Worm (Caenorhabditis elegans) whole organism, young adult: ENCODE results near the gene T04F3.1.

ENCODE experiments used
- B0336.3 ChIP-seq: fragments of 200-800 bp; sonication (Bioruptor generic); IDR thresholded peaks from 2 replicates; pipeline ENCODE4 v1.3.6; 2022; ENCODE audit warnings: missing genetic modification characterization, missing compliant biosample characterization
- F10E7.11 ChIP-seq: sonication (generic microtip); optimal IDR thresholded peaks from 2 replicates; lab custom pipeline; 2017; ENCODE audit warnings: mild to moderate bottlenecking, missing genetic modification characterization, moderate library complexity, missing compliant biosample characterization
- F37B4.10 ChIP-seq: fragments of 200-800 bp; sonication (Bioruptor generic); IDR thresholded peaks from 2 replicates; pipeline ENCODE4 v1.3.6; 2022; ENCODE audit warnings: missing genetic modification characterization, missing compliant biosample characterization
- F57A8.1 ChIP-seq: fragments of 200-800 bp; sonication (Bioruptor generic); optimal IDR thresholded peaks from 2 replicates; lab custom pipeline; 2018; ENCODE audit warnings: mild to moderate bottlenecking, missing genetic modification characterization, moderate library complexity, missing compliant biosample characterization
- F57C9.4 ChIP-seq: sonication (generic microtip); optimal IDR thresholded peaks from 2 replicates; lab custom pipeline; 2017; ENCODE audit warnings: mild to moderate bottlenecking, missing genetic modification characterization, missing compliant biosample characterization
- K11D2.4 ChIP-seq: fragments of 200-800 bp; sonication (Bioruptor generic); IDR thresholded peaks from 2 replicates; pipeline ENCODE4 v1.3.6; 2022; ENCODE audit warnings: missing genetic modification reagents, missing genetic modification characterization, missing compliant biosample characterization
- K12H6.12 ChIP-seq: fragments of 200-800 bp; sonication (Bioruptor generic); optimal IDR thresholded peaks from 2 replicates; lab custom pipeline; 2018; ENCODE audit warnings: mild to moderate bottlenecking, missing genetic modification characterization, missing compliant biosample characterization
- Y53F4B.3 ChIP-seq: fragments of 200-800 bp; sonication (Bioruptor generic); IDR thresholded peaks from 2 replicates; pipeline ENCODE4 v1.3.6; 2022; ENCODE audit warnings: missing genetic modification reagents, missing genetic modification characterization, missing compliant biosample characterization
- Y53G8AR.9 ChIP-seq: fragments of 200-800 bp; sonication (Bioruptor generic); conservative IDR thresholded peaks from 2 replicates; pipeline ENCODE4 v1.3.6; 2022; ENCODE audit warnings: missing genetic modification reagents, missing genetic modification characterization, missing compliant biosample characterization
- Y79H2A.3 ChIP-seq: fragments of 200-800 bp; sonication (Bioruptor generic); conservative IDR thresholded peaks from 2 replicates; pipeline ENCODE4 v1.3.6; 2022; ENCODE audit warnings: missing genetic modification reagents, missing genetic modification characterization, missing compliant biosample characterization
- Y95B8A.8 ChIP-seq: fragments of 200-800 bp; sonication (Bioruptor generic); IDR thresholded peaks from 2 replicates; pipeline ENCODE4 v1.3.6; 2022; ENCODE audit warnings: missing genetic modification reagents, missing genetic modification characterization, missing compliant biosample characterization
- atf-7 ChIP-seq: sonication (generic microtip); optimal IDR thresholded peaks from 2 replicates; lab custom pipeline; 2017; ENCODE audit warnings: mild to moderate bottlenecking, missing genetic modification characterization, missing compliant biosample characterization
- athp-1 ChIP-seq: sonication (generic microtip); optimal IDR thresholded peaks from 2 replicates; lab custom pipeline; 2017; ENCODE audit warnings: mild to moderate bottlenecking, missing genetic modification characterization, missing compliant biosample characterization
- attf-3 ChIP-seq: fragments of 200-800 bp; sonication (Bioruptor generic); conservative IDR thresholded peaks from 2 replicates; pipeline ENCODE4 v1.3.6; 2022; ENCODE audit warnings: missing genetic modification reagents, missing genetic modification characterization, missing compliant biosample characterization
- attf-5 ChIP-seq: fragments of 200-800 bp; sonication (Bioruptor generic); optimal IDR thresholded peaks from 2 replicates; lab custom pipeline; 2018; ENCODE audit warnings: mild to moderate bottlenecking, missing genetic modification characterization, missing compliant biosample characterization
- cebp-1 ChIP-seq, 2 experiments: fragments of 200-800 bp in 1 of 2; sonication (Bioruptor generic) in 1 of 2; sonication (generic microtip) in 1 of 2; IDR thresholded peaks in 1 of 2; optimal IDR thresholded peaks in 1 of 2; 2 replicates each; pipeline versions ENCODE4 v1.3.6 to Lab custom; 2017 to 2022; ENCODE audit warnings: missing compliant biosample characterization in 2 of 2, missing genetic modification characterization in 2 of 2, mild to moderate bottlenecking in 1 of 2, missing genetic modification reagents in 1 of 2, moderate library complexity in 1 of 2
- ceh-100 ChIP-seq: fragments of 200-800 bp; sonication (Bioruptor generic); IDR thresholded peaks from 2 replicates; pipeline ENCODE4 v1.3.6; 2022; ENCODE audit warnings: missing genetic modification reagents, missing genetic modification characterization, missing compliant biosample characterization
- ceh-58 ChIP-seq: fragments of 200-800 bp; sonication (Bioruptor generic); IDR thresholded peaks from 2 replicates; pipeline ENCODE4 v1.3.6; 2022; ENCODE audit warnings: missing genetic modification characterization, missing compliant biosample characterization
- dox-1 ChIP-seq: fragments of 200-800 bp; sonication (Bioruptor generic); IDR thresholded peaks from 2 replicates; pipeline ENCODE4 v1.3.6; 2022; ENCODE audit warnings: missing genetic modification reagents, missing genetic modification characterization, missing compliant biosample characterization
- fkh-3 ChIP-seq: sonication (generic microtip); optimal IDR thresholded peaks from 2 replicates; lab custom pipeline; 2016; ENCODE audit warnings: mild to moderate bottlenecking, missing genetic modification characterization, missing compliant biosample characterization
- hrde-1 ChIP-seq: sonication (generic microtip); optimal IDR thresholded peaks from 2 replicates; lab custom pipeline; 2016; ENCODE audit warnings: missing genetic modification characterization, mild to moderate bottlenecking, missing compliant biosample characterization, moderate library complexity, missing genotype, missing genetic modification reagents, borderline replicate concordance
- lag-1 ChIP-seq: fragments of 200-800 bp; sonication (Bioruptor generic); IDR thresholded peaks from 2 replicates; pipeline ENCODE4 v1.3.6; 2022; ENCODE audit warnings: missing genetic modification reagents, missing genetic modification characterization, missing compliant biosample characterization
- let-607 ChIP-seq, 2 experiments: fragments of 200-800 bp in 1 of 2; sonication (Bioruptor generic) in 1 of 2; sonication (generic microtip) in 1 of 2; optimal IDR thresholded peaks; 2 replicates each; lab custom pipeline; 2016 to 2018; ENCODE audit warnings: mild to moderate bottlenecking in 2 of 2, missing compliant biosample characterization in 2 of 2, missing genetic modification characterization in 2 of 2, moderate library complexity in 2 of 2, missing genotype in 1 of 2
- lin-40 ChIP-seq: sonication (generic microtip); optimal IDR thresholded peaks from 2 replicates; lab custom pipeline; 2016; ENCODE audit warnings: missing genetic modification characterization, mild to moderate bottlenecking, missing compliant biosample characterization, missing genotype, missing genetic modification reagents
- lsl-1 ChIP-seq: fragments of 200-800 bp; sonication (Bioruptor generic); optimal IDR thresholded peaks from 2 replicates; lab custom pipeline; 2018; ENCODE audit warnings: mild to moderate bottlenecking, missing genetic modification characterization, moderate library complexity, missing compliant biosample characterization
- madf-6 ChIP-seq: fragments of 200-800 bp; sonication (Bioruptor generic); IDR thresholded peaks from 2 replicates; pipeline ENCODE4 v1.3.6; 2022; ENCODE audit warnings: missing genetic modification reagents, missing genetic modification characterization, missing compliant biosample characterization
- mcd-1 ChIP-seq: fragments of 200-800 bp; sonication (Bioruptor generic); IDR thresholded peaks from 2 replicates; pipeline ENCODE4 v1.3.6; 2022; ENCODE audit warnings: missing genetic modification reagents, missing genetic modification characterization, missing compliant biosample characterization
- mes-4 ChIP-seq: sonication (generic microtip); optimal IDR thresholded peaks from 2 replicates; lab custom pipeline; 2016; ENCODE audit warnings: missing genotype, missing genetic modification characterization, missing compliant biosample characterization
- nhr-179 ChIP-seq: sonication (generic microtip); optimal IDR thresholded peaks from 2 replicates; lab custom pipeline; 2016; ENCODE audit warnings: mild to moderate bottlenecking, missing genetic modification characterization, missing compliant biosample characterization
- nhr-80 ChIP-seq: sonication (generic microtip); optimal IDR thresholded peaks from 2 replicates; lab custom pipeline; 2016; ENCODE audit warnings: missing genetic modification characterization, missing compliant biosample characterization
- pbrm-1 ChIP-seq: fragments of 200-800 bp; sonication (Bioruptor generic); IDR thresholded peaks from 2 replicates; pipeline ENCODE4 v1.3.6; 2022; ENCODE audit warnings: missing genetic modification reagents, missing genetic modification characterization, missing compliant biosample characterization
- pha-4 ChIP-seq: fragments of 150-350 bp; sonication (generic microtip); optimal IDR thresholded peaks from 2 replicates; lab custom pipeline; 2014; ENCODE audit warnings: missing biosample characterization, missing genetic modification reagents, missing genetic modification characterization
- repo-1 ChIP-seq: sonication (generic microtip); optimal IDR thresholded peaks from 2 replicates; lab custom pipeline; 2017; ENCODE audit warnings: mild to moderate bottlenecking, missing genetic modification characterization, missing compliant biosample characterization
- rpc-1 ChIP-seq, 2 experiments: fragments of 150-350 bp in 1 of 2; sonication (generic microtip) in 1 of 2; optimal IDR thresholded peaks; 2 replicates each; lab custom pipeline; 2014 to 2018; ENCODE audit warnings: missing biosample characterization in 1 of 2, missing genetic modification characterization in 1 of 2, missing genetic modification reagents in 1 of 2, missing genotype in 1 of 2
- sea-2 ChIP-seq: fragments of 200-800 bp; sonication (Bioruptor generic); IDR thresholded peaks from 2 replicates; pipeline ENCODE4 v1.3.6; 2022; ENCODE audit warnings: missing genetic modification characterization, missing compliant biosample characterization
- snpc-1.1 ChIP-seq: sonication (generic microtip); optimal IDR thresholded peaks from 2 replicates; lab custom pipeline; 2017; ENCODE audit warnings: missing genetic modification characterization, mild to moderate bottlenecking, missing compliant biosample characterization, antibody characterized with exemption, moderate library complexity, missing genotype, missing genetic modification reagents; ENCODE audit not compliant: insufficient read depth
- snpc-3.4 ChIP-seq: sonication (generic microtip); optimal IDR thresholded peaks from 2 replicates; lab custom pipeline; 2017; ENCODE audit warnings: missing genetic modification characterization, mild to moderate bottlenecking, missing compliant biosample characterization, antibody characterized with exemption, moderate library complexity, missing genotype, missing genetic modification reagents
- snpc-4 ChIP-seq, 5 experiments: fragments of 150-350 bp in 1 of 5; sonication (generic microtip) in 4 of 5; optimal IDR thresholded peaks; 2 replicates each; lab custom pipeline; 2014 to 2018; ENCODE audit warnings: missing genetic modification characterization in 5 of 5, missing biosample characterization in 3 of 5, antibody characterized with exemption in 2 of 5, mild to moderate bottlenecking in 2 of 5, missing compliant biosample characterization in 2 of 5, missing genotype in 2 of 5, moderate library complexity in 2 of 5, missing genetic modification reagents in 1 of 5
- tbp1 ChIP-seq: fragments of 200-800 bp; sonication (Bioruptor generic); optimal IDR thresholded peaks from 2 replicates; lab custom pipeline; 2018; ENCODE audit warnings: mild to moderate bottlenecking, missing genetic modification characterization, missing compliant biosample characterization
- ztf-28 ChIP-seq: fragments of 200-800 bp; sonication (Bioruptor generic); IDR thresholded peaks from 2 replicates; pipeline ENCODE4 v1.3.6; 2022; ENCODE audit warnings: missing genetic modification reagents, missing genetic modification characterization, missing compliant biosample characterization
- ztf-3 ChIP-seq: fragments of 200-800 bp; sonication (Bioruptor generic); optimal IDR thresholded peaks from 2 replicates; lab custom pipeline; 2018; ENCODE audit warnings: mild to moderate bottlenecking, missing genetic modification characterization, missing compliant biosample characterization
- ztf-6 ChIP-seq: fragments of 200-800 bp; sonication (Bioruptor generic); IDR thresholded peaks from 2 replicates; pipeline ENCODE4 v1.3.6; 2022; ENCODE audit warnings: missing genetic modification reagents, missing genetic modification characterization, missing compliant biosample characterization

T04F3.1 gene

DNA sequence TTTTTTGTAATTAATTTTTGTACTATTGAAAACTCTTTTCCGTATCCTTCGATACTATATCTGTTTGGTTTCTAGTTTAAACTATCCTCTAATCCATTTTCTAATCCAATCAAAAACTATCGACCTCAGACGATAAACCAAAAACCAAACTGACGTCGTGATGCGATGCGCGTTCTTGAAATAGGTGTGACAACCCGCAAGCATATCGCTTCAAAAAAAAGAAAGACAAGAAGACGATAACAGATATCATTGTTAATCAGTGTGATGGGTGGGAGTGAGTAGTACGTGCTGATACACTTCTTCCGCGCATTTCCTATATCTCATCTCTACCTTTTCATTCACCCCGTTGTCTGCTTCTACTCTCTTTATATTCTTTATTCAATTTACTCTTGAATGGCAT, at the start of gene T04F3.1:
T04F3.1 (plus strand) TSS at position 246 of the 400 bp plus-strand sequence.
- TF ChIP-seq athp-1 (no peak), madf-6 (no peak), ztf-28 (GFP tag; lab: Robert Waterston, UW) (no peak), snpc-3.4 (tag; lab: Kevin White, UChicago) (no peak), lag-1 (GFP tag; lab: Robert Waterston, UW) (no peak), sea-2 (no peak), F57A8.1 (GFP tag; lab: Kevin White, UChicago) (no peak), Y53G8AR.9 (GFP tag; lab: Robert Waterston, UW) (no peak), mes-4 (tag; lab: Kevin White, UChicago) (no peak), let-607 (tag; optimal IDR thresholded peaks at IDR 0.05; lab: Kevin White, UChicago) (no peak), ztf-6 (no peak), snpc-1.1 (tag; lab: Kevin White, UChicago) (no peak), rpc-1 (optimal IDR thresholded peaks at IDR 0.05; lab: Kevin White, UChicago) (no peak), rpc-1 (tag; optimal IDR thresholded peaks at IDR 0.05; lab: Kevin White, UChicago) (no peak), Y79H2A.3 (GFP tag; lab: Robert Waterston, UW) (no peak), fkh-3 (tag; lab: Kevin White, UChicago) (no peak), pha-4 (no peak), lin-40 (tag; lab: Kevin White, UChicago) (no peak), nhr-179 (tag; lab: Kevin White, UChicago) (no peak), repo-1 (tag; lab: Kevin White, UChicago) (no peak), pbrm-1 (GFP tag; lab: Robert Waterston, UW) (no peak)

- TF ChIP-seq let-607 (tag; optimal IDR thresholded peaks at IDR 0.05; lab: Kevin White, UChicago), result no peak
- TF ChIP-seq ztf-28 (GFP tag; lab: Robert Waterston, UW), result no peak
- TF ChIP-seq cebp-1 (GFP tag; IDR thresholded peaks at IDR 0.05; lab: Robert Waterston, UW), result no peak
- TF ChIP-seq cebp-1 (tag; optimal IDR thresholded peaks at IDR 0.05; lab: Kevin White, UChicago), result no peak
- TF ChIP-seq nhr-80, result peak; percentile 57
Measured at ce11 chrV:11691553-11691952, 48.3 kb upstream of the T04F3.1 start, which contains the start of gene W05E10.1. TSS of gene W05E10.1 (minus strand) at chrV:11691691.

ce11 chrV:11695597-11695996, 44.3 kb upstream of the T04F3.1 start, which contains the start of gene W05E10.5:
TSS of gene W05E10.5 (minus strand) at chrV:11695697.
- no peak for TF ChIP-seq F37B4.10 (GFP tag; lab: Robert Waterston, UW)
- no peak for TF ChIP-seq ztf-28 (GFP tag; lab: Robert Waterston, UW)
- no peak for TF ChIP-seq ceh-100 (GFP tag; lab: Robert Waterston, UW)
- no peak for TF ChIP-seq ztf-3 (GFP tag; lab: Kevin White, UChicago)
- TF ChIP-seq Y53G8AR.9 (GFP tag; lab: Robert Waterston, UW), result no peak
- no peak for TF ChIP-seq atf-7
- TF ChIP-seq F57C9.4 (tag; lab: Kevin White, UChicago), result no peak
- TF ChIP-seq ceh-58 (GFP tag; lab: Robert Waterston, UW), result no peak
- no peak for TF ChIP-seq snpc-3.4 (tag; lab: Kevin White, UChicago)
- no peak for TF ChIP-seq lsl-1 (GFP tag; lab: Kevin White, UChicago)
- no peak for TF ChIP-seq K11D2.4 (GFP tag; lab: Robert Waterston, UW)
- no peak for TF ChIP-seq K12H6.12 (tag; lab: Kevin White, UChicago)
- TF ChIP-seq fkh-3 (tag; lab: Kevin White, UChicago), result no peak

DNA sequence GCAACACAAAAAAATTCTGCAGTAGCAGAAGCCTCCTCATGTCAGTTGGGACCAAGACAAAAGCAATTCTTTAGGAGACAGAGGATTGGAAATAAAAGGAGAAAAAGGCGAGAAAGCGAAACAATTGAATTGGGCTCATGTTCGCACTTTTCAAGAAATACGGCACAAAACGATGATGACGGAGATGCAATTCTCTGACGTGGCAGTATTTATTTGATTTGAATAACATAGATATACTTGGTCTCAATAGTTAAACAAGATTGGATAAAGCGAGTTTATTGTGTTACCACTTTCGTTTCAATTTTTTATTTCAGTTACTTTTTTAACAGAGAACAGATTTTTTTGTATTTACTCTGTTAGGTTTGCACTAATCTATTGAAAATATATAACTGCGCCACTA, 42.4 kb upstream of the T04F3.1 start:
- TF ChIP-seq dox-1 (no peak), madf-6 (no peak), Y53F4B.3 (GFP tag; lab: Robert Waterston, UW) (no peak), attf-3 (GFP tag; lab: Robert Waterston, UW) (no peak), mcd-1 (GFP tag; lab: Robert Waterston, UW) (no peak), attf-5 (GFP tag; lab: Kevin White, UChicago) (no peak), pbrm-1 (GFP tag; lab: Robert Waterston, UW) (no peak), Y95B8A.8 (no peak), snpc-4 (GFP tag; optimal IDR thresholded peaks at IDR 0.05; lab: Kevin White, UChicago) (no peak), snpc-4 (tag; optimal IDR thresholded peaks at IDR 0.05; lab: Kevin White, UChicago) (no peak), tbp1 (GFP tag; lab: Kevin White, UChicago) (no peak), F10E7.11 (tag; lab: Kevin White, UChicago) (no peak), B0336.3 (GFP tag; lab: Robert Waterston, UW) (no peak), hrde-1 (tag; lab: Kevin White, UChicago) (no peak), Y53G8AR.9 (GFP tag; lab: Robert Waterston, UW) (no peak)
